Worm (Caenorhabditis elegans) whole organism, mixed stage, embryonic: ENCODE results near the gene srp-7.

Source experiments
- ceh-83 ChIP-seq: fragments of 200-800 bp; sonication (Bioruptor generic); optimal IDR thresholded peaks from 2 replicates; lab custom pipeline; 2018; ENCODE audit warnings: mild to moderate bottlenecking, missing genetic modification characterization, missing compliant biosample characterization
- elt-3 ChIP-seq: fragments of 150-350 bp; optimal IDR thresholded peaks from 2 replicates; lab custom pipeline; 2014; ENCODE audit warnings: missing biosample characterization, missing genetic modification characterization
- lsy-2 ChIP-seq: fragments of 150-350 bp; optimal IDR thresholded peaks from 2 replicates; lab custom pipeline; 2014; ENCODE audit warnings: missing biosample characterization, missing genetic modification characterization
- nhr-12 ChIP-seq: fragments of 150-350 bp; optimal IDR thresholded peaks from 2 replicates; lab custom pipeline; 2014; ENCODE audit warnings: missing biosample characterization, missing genetic modification characterization
- nhr-28 ChIP-seq: fragments of 150-350 bp; optimal IDR thresholded peaks from 2 replicates; lab custom pipeline; 2014; ENCODE audit warnings: missing biosample characterization, missing genetic modification characterization
- sptf-1 ChIP-seq: sonication (generic microtip); optimal IDR thresholded peaks from 2 replicates; lab custom pipeline; 2017; ENCODE audit warnings: mild to moderate bottlenecking, missing genetic modification characterization, moderate library complexity, missing compliant biosample characterization
- unc-62 ChIP-seq: fragments of 150-350 bp; optimal IDR thresholded peaks from 2 replicates; lab custom pipeline; 2014; ENCODE audit warnings: missing biosample characterization, missing genetic modification reagents, missing genetic modification characterization

DNA sequence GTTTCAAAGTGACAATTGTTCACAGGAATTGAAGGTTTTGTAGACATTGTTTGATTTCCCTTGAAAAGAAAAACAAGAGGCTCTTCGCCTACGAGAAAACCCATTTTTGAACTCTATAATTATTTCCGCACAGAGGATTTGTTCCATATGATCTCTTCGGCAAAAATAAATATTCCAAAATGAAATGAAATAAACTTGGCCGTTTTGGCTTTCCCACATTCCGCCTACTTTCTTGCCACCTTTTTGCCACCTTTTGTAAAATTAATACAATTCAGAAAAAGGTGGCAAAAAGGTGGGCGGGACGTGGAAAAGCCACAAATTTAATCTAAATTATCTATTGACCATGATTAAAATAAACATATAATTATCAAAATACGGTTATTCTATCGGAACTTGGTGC lies 9.5 kb downstream of the srp-7 start, which contains the start of gene F20D6.15:
- TF ChIP-seq elt-3 (tag; lab: Kevin White, UChicago) = no peak
- TF ChIP-seq nhr-28 = no peak
- TF ChIP-seq sptf-1 (tag; lab: Kevin White, UChicago) = no peak
- no peak for TF ChIP-seq unc-62 (GFP tag; lab: Kevin White, UChicago)
- TF ChIP-seq lsy-2 (tag; lab: Kevin White, UChicago) = no peak
- TF ChIP-seq nhr-12 = no peak
- TF ChIP-seq ceh-83 (GFP tag; lab: Kevin White, UChicago) = no peak
